Fruit fly (Drosophila melanogaster) Kc167 (cell line): Measurements from ENCODE around the gene CG7573.

ENCODE experiments used
- Myc ChIP-seq: fragments of >200 bp; optimal IDR thresholded peaks from 2 replicates; lab custom pipeline; 2017; ENCODE audit warnings: missing external identifiers
- Sin3A ChIP-seq: fragments of >200 bp; optimal IDR thresholded peaks from 2 replicates; lab custom pipeline; 2018; ENCODE audit warnings: missing external identifiers
- h ChIP-seq: fragments of >200 bp; optimal IDR thresholded peaks from 3 replicates; lab custom pipeline; 2018; ENCODE audit warnings: missing external identifiers
- insv ChIP-seq: fragments of >200 bp; optimal IDR thresholded peaks from 3 replicates; lab custom pipeline; 2018; ENCODE audit warnings: missing external identifiers
- psq ChIP-seq: fragments of >200 bp; optimal IDR thresholded peaks from 2 replicates; lab custom pipeline; 2017; ENCODE audit warnings: missing external identifiers
- ttk ChIP-seq: sonication (Bioruptor generic); optimal IDR thresholded peaks from 2 replicates; lab custom pipeline; 2017; ENCODE audit warnings: missing external identifiers

Gene CG7573

DNA sequence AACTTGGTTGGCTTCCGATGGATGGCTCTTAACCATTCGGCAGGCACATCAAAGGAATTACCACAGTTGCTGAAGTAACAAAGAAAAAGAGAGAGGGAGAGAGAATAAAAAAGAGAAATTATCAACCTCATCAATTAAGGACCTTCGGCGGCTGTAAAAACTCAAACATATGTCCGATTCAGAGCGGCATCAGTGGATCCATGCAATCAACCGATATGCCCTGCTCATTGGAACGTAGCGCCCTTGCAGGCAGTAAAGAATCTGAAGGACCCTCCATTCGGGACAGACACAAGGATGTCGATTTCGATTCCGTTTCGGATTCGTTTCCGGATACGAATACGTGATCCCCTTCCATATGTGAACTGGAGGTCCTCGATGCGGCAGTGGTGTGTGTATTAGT is 26.1 kb downstream of the CG7573 start:
- TF ChIP-seq ttk (lab: Kevin White, UChicago) = no peak
- no peak for TF ChIP-seq insv
- no peak for TF ChIP-seq Sin3A
- no peak for TF ChIP-seq psq
- TF ChIP-seq Myc (lab: Kevin White, UChicago) = no peak
- TF ChIP-seq h (lab: Kevin White, UChicago) = no peak

DNA sequence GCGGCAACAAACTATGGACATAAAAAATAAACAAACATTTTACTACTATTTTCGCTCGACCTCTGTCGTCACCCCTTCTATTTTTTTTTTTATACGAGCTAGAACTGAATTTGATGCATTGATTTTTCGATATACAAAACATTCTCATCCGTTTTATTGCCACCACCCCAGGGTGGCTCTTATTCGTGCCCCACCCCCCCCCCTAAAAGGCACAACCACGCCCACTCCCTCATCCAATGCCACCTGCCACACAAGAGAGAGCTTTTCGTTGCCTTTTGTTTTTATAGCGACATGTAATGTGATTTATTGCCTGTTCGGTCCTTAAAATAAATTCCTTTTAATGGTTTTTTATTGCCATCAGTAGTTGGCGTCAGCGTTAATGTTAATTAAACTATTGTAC is 27.7 kb downstream of the CG7573 start:
- TF ChIP-seq Myc (lab: Kevin White, UChicago) (no peak), h (lab: Kevin White, UChicago) (no peak), Sin3A (no peak), psq (no peak), ttk (lab: Kevin White, UChicago) (no peak), insv (no peak)

- no peak for TF ChIP-seq h (lab: Kevin White, UChicago)
- no peak for TF ChIP-seq Myc (lab: Kevin White, UChicago)
- TF ChIP-seq psq = no peak
- no peak for TF ChIP-seq ttk (lab: Kevin White, UChicago)
- no peak for TF ChIP-seq Sin3A
- no peak for TF ChIP-seq insv
Observed at dm6 chr3L:11341920-11342319, 30.4 kb downstream of the CG7573 start.

DNA sequence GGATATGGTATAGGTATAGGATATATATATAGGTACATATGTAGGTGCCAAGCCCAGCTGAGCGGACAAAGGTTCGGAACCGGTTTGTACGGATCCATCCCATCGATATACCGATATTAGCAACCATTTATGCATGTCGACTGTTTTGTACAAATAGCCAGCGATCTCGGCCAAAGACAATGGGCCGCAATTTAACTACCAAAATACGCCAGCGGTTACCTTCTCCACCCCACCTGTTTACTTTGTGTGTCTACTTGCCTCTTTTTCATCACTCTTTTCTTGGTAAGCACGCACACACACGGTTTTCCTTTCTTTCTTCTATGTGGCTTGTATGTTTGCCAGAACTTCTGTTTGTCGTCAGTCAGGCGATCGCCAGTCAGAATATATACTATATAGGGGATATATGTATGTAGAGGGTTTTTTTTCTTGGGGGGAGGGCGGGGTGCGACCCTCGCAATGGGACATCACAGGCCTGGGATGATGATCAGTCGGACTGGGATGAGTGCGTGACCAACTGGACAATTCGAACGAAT is 31.1 kb downstream of the CG7573 start:
- TF ChIP-seq Myc (lab: Kevin White, UChicago) (no peak), psq (no peak), ttk (lab: Kevin White, UChicago) (no peak), insv (no peak), h (lab: Kevin White, UChicago) (no peak), Sin3A (no peak)

DNA sequence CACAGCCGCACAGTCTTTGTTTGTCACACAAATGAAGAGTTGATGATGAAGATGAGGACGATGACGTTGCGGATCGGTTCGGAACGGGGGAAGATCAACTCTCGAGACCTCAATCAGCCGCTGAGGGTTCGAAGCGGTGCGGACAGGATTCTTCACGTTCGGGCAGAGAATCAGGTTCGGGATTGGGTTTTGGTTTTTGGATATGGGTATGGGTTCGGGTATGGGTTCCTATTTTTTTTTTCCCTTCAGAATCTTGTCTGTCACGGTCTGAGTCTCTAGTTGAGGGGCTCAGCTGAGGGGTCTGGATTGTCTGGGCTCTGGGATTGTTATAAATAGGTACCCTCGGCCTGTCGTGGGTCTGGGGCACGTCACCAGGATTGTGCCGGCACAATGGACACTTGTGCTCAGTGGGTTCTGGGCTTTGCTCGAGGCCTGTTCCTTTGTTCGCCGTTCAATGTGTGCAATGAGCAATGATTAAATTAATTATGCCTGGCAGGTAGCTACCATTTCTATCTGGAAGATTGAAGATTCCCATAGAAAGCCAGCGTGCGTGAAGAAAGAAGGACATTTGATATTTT is 32.2 kb downstream of the CG7573 start:
- TF ChIP-seq insv (no peak), psq (no peak), Myc (lab: Kevin White, UChicago) (no peak), Sin3A (no peak), ttk (lab: Kevin White, UChicago) (no peak), h (lab: Kevin White, UChicago) (no peak)

DNA sequence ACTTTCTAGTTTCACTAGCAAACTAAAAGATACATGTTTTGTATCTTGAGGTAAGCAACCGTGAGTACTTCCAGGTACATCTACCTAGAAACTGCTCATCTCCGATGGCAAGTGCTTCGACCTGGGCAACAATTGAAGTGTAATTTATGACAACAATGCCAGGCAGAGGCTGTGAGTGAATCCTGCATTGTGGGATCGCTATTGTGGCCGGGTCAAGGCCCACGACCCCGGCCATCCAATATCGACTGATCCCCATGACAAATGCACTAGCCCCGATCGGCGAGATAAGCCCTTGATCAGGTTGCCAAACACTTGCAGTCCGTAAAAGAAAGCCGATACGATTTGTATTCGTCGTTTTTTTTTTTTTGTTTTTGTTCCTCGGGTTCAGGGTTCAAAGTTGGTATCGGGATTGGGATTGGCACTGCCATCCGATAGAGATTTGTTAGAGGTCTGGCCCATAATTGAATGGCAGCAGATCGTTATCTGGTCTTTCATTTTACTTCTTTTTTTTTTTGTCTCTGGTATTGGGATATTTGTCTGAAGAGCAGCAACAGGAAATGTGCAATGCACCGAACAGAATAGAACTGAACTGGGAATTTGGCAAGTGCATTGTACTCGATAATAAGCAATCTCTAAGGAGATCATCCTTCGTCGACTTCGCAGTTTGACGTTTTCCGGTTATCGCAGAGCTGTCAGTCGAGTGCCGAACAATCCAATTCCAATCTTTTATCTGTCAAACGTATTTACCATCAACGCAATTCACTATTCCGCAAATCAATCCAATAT is 33.1 kb downstream of the CG7573 start:
- TF ChIP-seq ttk (lab: Kevin White, UChicago) = no peak
- TF ChIP-seq insv = no peak
- TF ChIP-seq psq = no peak
- no peak for TF ChIP-seq Sin3A
- TF ChIP-seq Myc (lab: Kevin White, UChicago) = no peak
- no peak for TF ChIP-seq h (lab: Kevin White, UChicago)

dm6 chr3L:11345536-11345935 is 34.0 kb downstream of the CG7573 start:
- TF ChIP-seq Sin3A (no peak), insv (no peak), ttk (lab: Kevin White, UChicago) (no peak), Myc (lab: Kevin White, UChicago) (no peak), psq (no peak), h (lab: Kevin White, UChicago) (no peak)

DNA sequence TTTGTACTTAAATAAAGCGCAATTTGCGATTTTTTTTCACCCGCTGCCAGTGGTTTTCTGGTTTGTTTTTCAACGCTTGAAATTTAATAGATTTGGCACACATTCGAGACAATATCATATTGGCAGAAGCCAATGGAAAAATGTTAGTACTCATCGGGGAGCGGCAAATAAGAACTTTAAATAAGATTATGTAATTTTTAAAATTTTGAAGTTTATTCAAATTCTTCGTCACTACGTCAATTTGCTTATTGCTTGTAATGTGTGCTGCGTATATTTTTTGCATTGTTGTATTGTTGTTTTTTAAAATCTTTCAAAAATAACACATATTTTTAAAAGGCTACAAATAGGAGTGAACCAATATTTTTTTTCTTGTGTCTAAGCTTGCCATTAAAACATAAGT is 35.4 kb downstream of the CG7573 start:
- no peak for TF ChIP-seq ttk (lab: Kevin White, UChicago)
- TF ChIP-seq psq = no peak
- no peak for TF ChIP-seq h (lab: Kevin White, UChicago)
- TF ChIP-seq Sin3A = no peak
- no peak for TF ChIP-seq Myc (lab: Kevin White, UChicago)
- TF ChIP-seq insv = no peak

DNA sequence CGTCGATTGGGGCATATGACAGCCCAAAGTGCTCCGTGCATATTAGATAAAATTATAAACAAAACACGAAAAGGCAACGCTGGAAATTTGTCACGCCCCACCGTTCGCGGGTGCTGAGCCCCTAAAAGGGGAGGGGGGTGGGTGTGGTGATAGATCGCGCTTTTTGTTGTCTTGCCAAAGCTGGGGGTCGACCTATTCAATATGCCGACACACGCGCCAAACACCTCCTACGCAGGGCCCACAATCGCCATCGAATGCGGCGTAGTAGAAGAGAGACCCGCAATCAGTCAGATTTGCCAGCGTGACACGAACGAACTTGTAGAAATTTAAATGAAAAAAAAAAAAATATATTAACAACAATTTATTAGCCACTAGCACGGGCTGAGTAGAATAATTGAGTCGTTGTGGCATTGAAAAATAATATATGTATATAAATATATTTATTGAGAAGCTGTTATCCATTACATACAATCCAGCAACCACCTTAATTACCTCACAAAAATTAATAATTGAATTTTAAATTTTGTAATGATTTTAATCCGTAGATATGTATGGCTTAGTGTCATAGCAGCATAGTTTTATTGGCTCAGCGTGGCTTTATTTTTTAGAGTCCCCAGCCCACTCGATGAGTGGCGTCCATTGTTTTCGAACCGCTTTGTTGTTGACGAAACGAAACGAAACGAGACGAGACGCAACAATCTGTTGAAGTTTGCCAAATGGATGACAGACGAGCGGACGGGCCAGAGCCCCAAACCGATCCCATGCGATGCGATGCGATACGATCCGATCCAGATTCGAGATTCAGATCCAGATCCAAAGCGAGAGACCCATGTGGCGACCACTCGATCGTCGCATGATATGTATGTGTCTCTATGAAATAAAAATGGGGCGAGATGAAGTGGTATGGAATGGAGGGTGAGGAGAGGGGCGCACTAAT is 37.7 kb downstream of the CG7573 start:
- TF ChIP-seq Sin3A = no peak

DNA sequence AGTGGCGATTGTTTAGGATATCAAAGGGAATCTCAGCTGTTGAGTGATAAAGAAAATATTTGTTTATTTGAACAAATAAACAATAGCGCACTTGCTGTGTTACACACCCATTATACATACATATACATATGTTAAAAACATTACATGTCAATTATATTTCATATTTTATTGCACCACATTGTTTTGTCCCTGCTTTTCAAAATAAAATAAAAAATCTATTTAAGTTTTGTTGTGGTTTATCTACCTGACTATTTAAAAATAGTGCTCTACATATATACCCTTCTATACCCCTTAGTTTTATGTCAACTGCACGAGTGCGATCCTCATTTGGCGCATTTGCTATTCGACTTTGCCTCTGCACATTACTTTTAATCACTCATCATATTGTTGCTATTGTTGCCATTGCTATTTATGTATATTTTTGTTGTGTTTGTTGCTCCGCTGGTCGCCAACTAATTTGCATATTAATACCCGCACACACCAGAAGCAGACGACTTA is 38.4 kb downstream of the CG7573 start:
- TF ChIP-seq psq = no peak
- TF ChIP-seq ttk (lab: Kevin White, UChicago) = no peak
- no peak for TF ChIP-seq Sin3A
- no peak for TF ChIP-seq h (lab: Kevin White, UChicago)
- TF ChIP-seq insv = no peak
- TF ChIP-seq Myc (lab: Kevin White, UChicago) = no peak

DNA sequence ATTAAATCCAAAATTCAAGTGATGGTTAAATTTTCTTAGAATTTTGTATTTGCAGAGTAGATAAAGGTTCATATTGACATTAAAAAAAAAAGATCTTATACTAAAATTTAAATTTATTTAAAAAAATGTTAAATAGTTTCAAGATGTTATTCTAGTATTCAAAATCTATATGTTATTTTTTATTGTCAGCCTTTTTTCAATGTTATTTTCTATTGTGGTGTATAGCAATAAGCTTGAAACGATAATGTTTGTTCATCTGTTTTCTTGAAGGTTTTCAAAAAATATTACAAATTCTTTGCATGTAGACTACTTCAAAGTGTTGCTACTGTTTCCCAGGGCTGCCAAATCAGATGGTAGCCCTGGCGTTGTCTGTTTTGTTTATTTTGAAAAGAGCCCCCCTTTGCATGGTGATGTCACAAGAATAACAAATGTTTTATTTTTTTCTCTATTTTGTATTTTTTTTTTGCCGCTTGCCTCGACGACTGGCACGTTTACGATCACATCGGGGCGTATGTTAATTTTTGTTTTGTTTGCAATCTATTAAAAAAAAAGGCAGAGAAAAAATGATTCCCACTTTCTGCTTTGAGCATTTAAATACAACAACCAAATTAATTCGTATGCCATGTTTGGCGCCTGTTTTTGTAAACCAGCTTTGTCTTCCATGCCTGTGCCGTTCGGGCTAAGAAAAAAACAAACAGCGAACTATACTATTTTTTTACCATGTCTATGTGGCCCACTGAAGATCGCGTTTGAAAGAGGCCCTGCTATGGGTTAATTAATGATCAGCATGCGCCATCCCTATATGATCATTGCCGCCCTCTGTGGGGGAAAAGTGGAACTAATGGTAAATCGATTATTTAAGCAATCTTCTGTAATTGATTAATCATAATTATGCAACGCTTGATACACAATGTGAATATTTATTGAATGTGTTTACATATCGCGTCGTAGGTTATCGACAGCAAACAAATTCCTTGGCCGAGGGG is 39.4 kb downstream of the CG7573 start:
- TF ChIP-seq insv (no peak), psq (no peak), h (lab: Kevin White, UChicago) (no peak), ttk (lab: Kevin White, UChicago) (no peak), Sin3A (no peak), Myc (lab: Kevin White, UChicago) (no peak)
